Fruit fly (Drosophila melanogaster) S2 (cell line): ENCODE measurements around the gene CG32267.

Experiments used
- CG8478 ChIP-seq: fragments of >200 bp; optimal IDR thresholded peaks from 2 replicates; lab custom pipeline; 2018
- CTCF ChIP-seq, 2 experiments: fragments of >200 bp; optimal IDR thresholded peaks; 2 replicates each; lab custom pipeline; 2018

The CG32267 gene

dm6 chr3L:3433955-3434354 is 38.0 kb downstream of the CG32267 start:
- TF ChIP-seq CTCF (optimal IDR thresholded peaks at IDR 0.05; lab: Kevin White, UChicago) (no peak), CG8478 (no peak)

dm6 chr3L:3432656-3433344 is 39.1 kb downstream of the CG32267 start:
- TF ChIP-seq CTCF (optimal IDR thresholded peaks at IDR 0.05; lab: Kevin White, UChicago) (no peak), CG8478 (no peak)

dm6 chr3L:3431061-3431648 is 40.8 kb downstream of the CG32267 start:
- no peak for TF ChIP-seq CTCF (optimal IDR thresholded peaks at IDR 0.05; lab: Kevin White, UChicago)
- no peak for TF ChIP-seq CG8478

- TF ChIP-seq CTCF (optimal IDR thresholded peaks at IDR 0.05; lab: Kevin White, UChicago): no peak
- no peak for TF ChIP-seq CG8478
These were observed 44.9 kb downstream of the CG32267 start for dm6 chr3L:3427037-3427436.

DNA sequence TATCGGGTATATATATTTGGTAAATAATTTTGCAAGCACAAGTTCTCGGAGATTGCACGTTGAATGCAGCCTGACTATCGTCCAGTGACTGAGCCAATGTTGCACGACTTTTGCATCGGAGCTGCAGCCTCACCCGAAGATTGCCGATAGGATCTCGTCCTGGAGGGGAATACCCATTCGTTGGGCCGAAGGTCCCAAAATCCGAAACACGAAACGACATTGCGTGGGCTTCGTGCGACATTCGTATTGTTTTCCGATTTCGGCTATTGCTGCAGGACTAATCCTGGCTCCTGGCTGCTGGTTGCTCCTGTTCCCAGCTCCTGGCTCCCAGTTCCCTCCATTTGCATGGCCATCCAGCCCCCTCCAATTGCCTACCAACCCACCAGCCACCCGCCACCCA is 47.1 kb downstream of the CG32267 start, which contains the start of gene sty:
Gene sty, minus strand, starts transcription at position 90 of the 400 bp plus-strand sequence.
- TF ChIP-seq CTCF (optimal IDR thresholded peaks at IDR 0.05; lab: Kevin White, UChicago) (no peak), CG8478 (no peak)

DNA sequence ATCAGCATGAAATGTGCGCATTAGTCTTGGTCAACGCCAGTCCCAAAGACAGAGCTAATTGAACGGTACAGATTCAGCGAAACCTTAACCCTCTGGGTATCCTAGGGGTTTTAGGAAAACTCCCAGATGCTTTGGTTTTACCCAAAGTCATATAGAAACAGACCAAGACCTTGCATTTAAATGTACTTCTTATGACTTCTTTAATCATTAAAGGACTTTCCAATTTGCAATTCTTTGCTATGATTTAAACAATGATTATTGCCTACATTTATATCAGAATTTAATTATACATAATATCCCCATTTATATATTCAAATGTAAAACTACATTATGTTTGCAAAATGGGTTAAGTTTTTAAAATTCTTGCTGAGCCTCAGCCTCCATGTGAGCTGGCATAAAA is 48.9 kb downstream of the CG32267 start:
- TF ChIP-seq CG8478: no peak
- no peak for TF ChIP-seq CTCF (optimal IDR thresholded peaks at IDR 0.05; lab: Kevin White, UChicago)
